Worm (Caenorhabditis elegans): ENCODE results near the gene his-42.

Gene his-42

DNA sequence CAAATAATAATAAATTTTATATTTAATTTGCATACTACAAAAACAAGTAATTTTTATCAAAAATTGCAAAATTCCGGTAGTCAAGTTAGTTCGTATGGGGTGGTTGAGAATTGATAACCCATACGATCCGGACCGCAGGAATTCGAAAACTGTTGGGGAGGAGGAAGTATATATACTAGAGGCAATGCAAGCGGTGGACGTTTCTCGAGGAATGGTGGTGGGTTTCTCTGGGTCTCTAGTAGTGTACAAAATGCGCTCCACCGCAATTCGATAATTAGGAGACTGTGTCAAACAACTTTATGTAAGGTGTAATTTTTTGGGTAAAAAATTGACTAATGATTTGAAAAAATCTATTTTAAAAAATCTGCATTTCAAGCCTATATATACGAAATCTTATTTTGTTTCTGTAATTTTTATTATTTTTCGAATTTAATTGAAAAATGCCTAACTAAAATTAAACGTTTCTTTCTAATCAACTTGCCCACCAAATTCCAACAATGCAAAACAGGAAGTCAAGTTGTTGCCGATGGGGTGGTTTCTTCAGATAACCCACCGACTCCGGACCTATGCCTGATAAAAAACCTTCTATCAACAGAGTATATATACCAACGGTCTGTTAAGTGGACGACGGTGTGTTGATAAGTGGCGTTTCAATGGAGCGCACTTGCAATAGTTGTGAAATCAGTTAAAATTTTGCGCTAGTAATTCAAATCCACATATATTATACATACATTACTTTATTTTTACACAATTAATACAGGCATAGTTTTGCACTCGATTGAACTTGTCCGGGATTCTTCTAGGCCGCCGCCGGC is 6.1 kb upstream of the his-42 start (continued):
- peak; percentile 52 for TF ChIP-seq ets-4 (tag; optimal IDR thresholded peaks at IDR 0.05)
- peak; percentile 28 for TF ChIP-seq pros-1 (tag; optimal IDR thresholded peaks at IDR 0.05)
- TF ChIP-seq unc-55 (GFP tag; optimal IDR thresholded peaks at IDR 0.05), result peak; percentile 62
- peak; percentile 81 for TF ChIP-seq dve-1 (tag; optimal IDR thresholded peaks at IDR 0.05)
- TF ChIP-seq tbx-7 (tag; optimal IDR thresholded peaks at IDR 0.05), result peak; percentile 33
- peak; percentile 80 for TF ChIP-seq unc-42 (tag; optimal IDR thresholded peaks at IDR 0.05)
- no peak for TF ChIP-seq elt-4 (tag; optimal IDR thresholded peaks at IDR 0.05)
- peak; percentile 72 for TF ChIP-seq gmeb-2 (tag; optimal IDR thresholded peaks at IDR 0.05)
- TF ChIP-seq tbx-2 (tag; optimal IDR thresholded peaks at IDR 0.05), result peak; percentile 77
- TF ChIP-seq hlh-6 (tag; optimal IDR thresholded peaks at IDR 0.05), result peak; percentile 38
- peak; percentile 46 for TF ChIP-seq dmd-4 (tag; optimal IDR thresholded peaks at IDR 0.05; ENCODE audit: borderline replicate concordance)
- peak; percentile 50 for TF ChIP-seq eyg-1 (tag; optimal IDR thresholded peaks at IDR 0.05)
- TF ChIP-seq ref-2 (tag; optimal IDR thresholded peaks at IDR 0.05), result peak; percentile 78
- TF ChIP-seq pha-4 (tag; optimal IDR thresholded peaks at IDR 0.05), result no peak
- peak; percentile 77 for TF ChIP-seq pat-9 (tag; optimal IDR thresholded peaks at IDR 0.05)
- peak; percentile 75 for TF ChIP-seq C38D4.7 (GFP tag; optimal IDR thresholded peaks at IDR 0.05)
- peak; percentile 87 for TF ChIP-seq unc-3 (GFP tag; conservative IDR thresholded peaks at IDR 0.05)
- TF ChIP-seq unc-3 (tag; optimal IDR thresholded peaks at IDR 0.05), result peak; percentile 64
- peak; percentile 25 for TF ChIP-seq lim-6 (tag; optimal IDR thresholded peaks at IDR 0.05)
- no peak for TF ChIP-seq nhr-11 (tag; optimal IDR thresholded peaks at IDR 0.05)
- TF ChIP-seq fax-1 (tag; optimal IDR thresholded peaks at IDR 0.05), result peak; percentile 71
- peak; percentile 89 for TF ChIP-seq rnt-1 (tag; optimal IDR thresholded peaks at IDR 0.05)
- peak; percentile 83 for TF ChIP-seq T23F11.4 (GFP tag; optimal IDR thresholded peaks at IDR 0.05)

DNA sequence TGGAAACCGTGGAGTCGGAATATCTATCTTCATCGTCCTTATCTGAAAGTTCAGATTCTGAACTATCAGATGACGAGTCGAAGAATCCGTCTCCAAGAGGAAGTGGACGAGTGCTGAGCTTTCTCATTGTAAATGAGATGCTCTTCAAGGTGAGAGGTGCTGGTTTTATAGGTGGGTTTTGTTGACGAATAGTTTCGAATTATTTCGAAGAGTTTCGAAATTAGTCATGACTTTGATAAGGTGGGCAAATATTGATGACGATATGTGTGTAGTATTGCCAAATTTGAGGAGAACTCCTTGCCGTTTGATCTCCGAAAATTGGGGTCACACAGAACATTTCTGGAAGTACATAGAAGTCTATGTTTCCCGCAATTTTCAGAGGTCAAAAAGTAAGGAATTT is 5.0 kb upstream of the his-42 start, which contains the start of gene F08G2.5:
Gene F08G2.5, minus strand, starts transcription at position 127 of the 400 bp plus-strand sequence.
- TF ChIP-seq pha-4 (tag; optimal IDR thresholded peaks at IDR 0.05) (no peak), fkh-6 (tag; optimal IDR thresholded peaks at IDR 0.05) (no peak), C38D4.7 (GFP tag; optimal IDR thresholded peaks at IDR 0.05) (no peak), unc-86 (tag; optimal IDR thresholded peaks at IDR 0.05) (no peak), rnt-1 (tag; optimal IDR thresholded peaks at IDR 0.05) (no peak), hlh-6 (tag; optimal IDR thresholded peaks at IDR 0.05) (no peak), mec-3 (tag; optimal IDR thresholded peaks at IDR 0.05; ENCODE audit: borderline replicate concordance) (no peak), ztf-16 (tag; optimal IDR thresholded peaks at IDR 0.05) (no peak)

DNA sequence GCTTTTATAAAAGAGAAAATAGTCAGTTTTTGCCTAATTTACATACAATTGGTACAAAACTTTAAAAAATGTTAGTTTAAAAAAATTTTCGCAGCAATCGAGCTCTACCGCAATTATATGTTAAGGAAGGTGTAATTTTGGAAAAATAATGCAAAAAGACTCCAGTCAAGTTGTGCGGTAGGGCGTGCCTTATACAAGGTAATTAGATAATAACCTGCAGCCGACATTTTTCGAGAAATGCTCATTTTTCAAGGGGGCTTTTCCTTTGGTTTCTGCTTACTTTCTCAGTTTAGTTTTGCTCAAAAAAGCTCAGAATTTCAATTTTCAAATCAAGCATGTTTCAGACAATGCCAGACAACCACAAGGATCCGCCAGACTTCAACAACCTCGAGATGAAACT is 1.8 kb upstream of the his-42 start, which contains the start of gene F08G2.4:
Gene F08G2.4, plus strand, starts transcription at position 348 of the 400 bp plus-strand sequence.
- TF ChIP-seq hlh-6 (tag; optimal IDR thresholded peaks at IDR 0.05) (no peak), ceh-31 (tag; optimal IDR thresholded peaks at IDR 0.05) (no peak), tbx-2 (tag; optimal IDR thresholded peaks at IDR 0.05) (no peak), eyg-1 (tag; optimal IDR thresholded peaks at IDR 0.05) (no peak), ama-1 (optimal IDR thresholded peaks at IDR 0.05) (no peak), nfya-1 (tag; optimal IDR thresholded peaks at IDR 0.05) (no peak), ceh-14 (tag; optimal IDR thresholded peaks at IDR 0.05) (no peak), ceh-22 (tag; optimal IDR thresholded peaks at IDR 0.05) (no peak), ceh-30 (tag; optimal IDR thresholded peaks at IDR 0.05) (no peak), nhr-232 (tag; optimal IDR thresholded peaks at IDR 0.05) (no peak), mec-3 (tag; optimal IDR thresholded peaks at IDR 0.05; ENCODE audit: borderline replicate concordance) (no peak), madf-2 (tag; optimal IDR thresholded peaks at IDR 0.05) (no peak), pha-2 (tag; optimal IDR thresholded peaks at IDR 0.05) (no peak), ceh-18 (tag; optimal IDR thresholded peaks at IDR 0.05) (no peak), pag-3 (tag; optimal IDR thresholded peaks at IDR 0.05; ENCODE audit: borderline replicate concordance) (no peak), npax-4 (tag; optimal IDR thresholded peaks at IDR 0.05) (no peak), K02D7.2 (tag; optimal IDR thresholded peaks at IDR 0.05) (no peak), sox-2 (GFP tag; IDR thresholded peaks at IDR 0.05) (no peak), ceh-19 (GFP tag; optimal IDR thresholded peaks at IDR 0.05) (no peak)

Data from whole organism, late embryonic.